Fruit fly (Drosophila melanogaster) S2 (cell line): ENCODE measurements around the gene srw.

ENCODE experiments used
- CG8478 ChIP-seq: fragments of >200 bp; optimal IDR thresholded peaks from 2 replicates; lab custom pipeline; 2018
- CTCF ChIP-seq, 2 experiments: fragments of >200 bp; optimal IDR thresholded peaks; 2 replicates each; lab custom pipeline; 2018

The srw gene

dm6 chr3L:4286784-4287183 is 3.5 kb upstream of the srw start, which contains the start of gene TfIIEbeta:
TfIIEbeta (plus strand) TSS chr3L:4287038.
- TF ChIP-seq CTCF (optimal IDR thresholded peaks at IDR 0.05; lab: Kevin White, UChicago) (no peak), CG8478 (lab: Kevin White, UChicago) (no peak)

- peak in 1 of 2 experiments; percentile 33 for TF ChIP-seq CTCF (optimal IDR thresholded peaks at IDR 0.05; lab: Kevin White, UChicago)
- TF ChIP-seq CG8478 (lab: Kevin White, UChicago) = no peak
These were observed 651 bp downstream of the srw start, which contains the start of gene CG11583 for dm6 chr3L:4282627-4283026. CG11583 (minus strand) TSS chr3L:4282817.

dm6 chr3L:4277796-4278195 is 5.5 kb downstream of the srw start, which contains the start of gene Ctl1:
Ctl1 (plus strand) TSS chr3L:4277962.
- TF ChIP-seq CTCF (optimal IDR thresholded peaks at IDR 0.05; lab: Kevin White, UChicago) = no peak
- no peak for TF ChIP-seq CG8478 (lab: Kevin White, UChicago)

dm6 chr3L:4272167-4272773 is 11.0 kb downstream of the srw start:
- TF ChIP-seq CTCF (optimal IDR thresholded peaks at IDR 0.05; lab: Kevin White, UChicago) (no peak), CG8478 (lab: Kevin White, UChicago) (no peak)

dm6 chr3L:4270949-4271827 is 12.1 kb downstream of the srw start:
- TF ChIP-seq CTCF (optimal IDR thresholded peaks at IDR 0.05; lab: Kevin White, UChicago) (no peak), CG8478 (lab: Kevin White, UChicago) (no peak)

- TF ChIP-seq CTCF (optimal IDR thresholded peaks at IDR 0.05; lab: Kevin White, UChicago) (no peak), CG8478 (lab: Kevin White, UChicago) (no peak)
These were observed 13.4 kb downstream of the srw start for dm6 chr3L:4269920-4270319.

dm6 chr3L:4269208-4269607 is 14.1 kb downstream of the srw start:
- TF ChIP-seq CTCF (optimal IDR thresholded peaks at IDR 0.05; lab: Kevin White, UChicago) = no peak
- no peak for TF ChIP-seq CG8478 (lab: Kevin White, UChicago)

- TF ChIP-seq CTCF (optimal IDR thresholded peaks at IDR 0.05; lab: Kevin White, UChicago) = no peak
- TF ChIP-seq CG8478 (lab: Kevin White, UChicago) = no peak
These were observed 15.9 kb downstream of the srw start, which contains the start of gene CG33764 for dm6 chr3L:4267403-4267802. CG33764 (minus strand) TSS chr3L:4267503.

dm6 chr3L:4265836-4266235 is 17.4 kb downstream of the srw start:
- no peak for TF ChIP-seq CG8478 (lab: Kevin White, UChicago)
- TF ChIP-seq CTCF (optimal IDR thresholded peaks at IDR 0.05; lab: Kevin White, UChicago) = no peak

- TF ChIP-seq CG8478 (lab: Kevin White, UChicago) (no peak), CTCF (optimal IDR thresholded peaks at IDR 0.05; lab: Kevin White, UChicago) (no peak)
These were observed 18.3 kb downstream of the srw start for dm6 chr3L:4264963-4265362.

- TF ChIP-seq CTCF (optimal IDR thresholded peaks at IDR 0.05; lab: Kevin White, UChicago) (no peak), CG8478 (lab: Kevin White, UChicago) (no peak)
These were observed 19.8 kb downstream of the srw start, which contains the start of gene CG1273 for dm6 chr3L:4263502-4263901. CG1273 (plus strand) TSS chr3L:4263719.

- TF ChIP-seq CG8478 (lab: Kevin White, UChicago) (no peak), CTCF (optimal IDR thresholded peaks at IDR 0.05; lab: Kevin White, UChicago) (no peak)
These were observed 20.9 kb downstream of the srw start, which contains the start of the genes CG11586 and VhaM9.7-a for dm6 chr3L:4262384-4262783. CG11586 (minus strand) TSS chr3L:4262470. VhaM9.7-a (plus strand) TSS chr3L:4262705.

- TF ChIP-seq CTCF (optimal IDR thresholded peaks at IDR 0.05; lab: Kevin White, UChicago) (no peak), CG8478 (lab: Kevin White, UChicago) (no peak)
These were observed 22.1 kb downstream of the srw start for dm6 chr3L:4261177-4261576.

- TF ChIP-seq CTCF (optimal IDR thresholded peaks at IDR 0.05; lab: Kevin White, UChicago) (peak in 1 of 2 experiments; percentile 2), CG8478 (lab: Kevin White, UChicago) (no peak)
These were observed 24.1 kb downstream of the srw start, which contains the start of the genes CG15011 and CG1309 for dm6 chr3L:4259102-4259558. CG15011 (minus strand) TSS chr3L:4259152. CG1309 (plus strand) TSS chr3L:4259430.
